Worm (Caenorhabditis elegans) whole organism, L4 larva: ENCODE measurements around the gene Y57G11C.30.
A peak's percentile ranks its signal among the peaks of the same experiment; 100 is the strongest.

Source experiments
- F10B5.3 ChIP-seq: sonication (generic microtip); optimal IDR thresholded peaks from 2 replicates; lab custom pipeline; 2016; ENCODE audit warnings: mild to moderate bottlenecking, missing genetic modification characterization, missing compliant biosample characterization
- T26A8.4 ChIP-seq: fragments of 200-800 bp; sonication (Bioruptor generic); IDR thresholded peaks from 2 replicates; pipeline ENCODE4 v1.3.6; 2022; ENCODE audit warnings: missing genetic modification characterization, missing compliant biosample characterization
- Y105C5A.15 ChIP-seq: fragments of 200-800 bp; sonication (Bioruptor generic); IDR thresholded peaks from 2 replicates; pipeline ENCODE4 v1.3.6; 2022; ENCODE audit warnings: missing genetic modification characterization, missing compliant biosample characterization
- Y75B8A.6 ChIP-seq: fragments of 200-800 bp; sonication (Bioruptor generic); IDR thresholded peaks from 2 replicates; pipeline ENCODE4 v1.3.6; 2022; ENCODE audit warnings: missing genetic modification reagents, missing genetic modification characterization, missing compliant biosample characterization
- ZK337.2 ChIP-seq: fragments of 200-800 bp; sonication (Bioruptor generic); IDR thresholded peaks from 2 replicates; pipeline ENCODE4 v1.3.6; 2022; ENCODE audit warnings: missing genetic modification reagents, missing genetic modification characterization, missing compliant biosample characterization
- ama-1 ChIP-seq: fragments of 150-350 bp; optimal IDR thresholded peaks from 2 replicates; lab custom pipeline; 2014; ENCODE audit warnings: inconsistent platforms, mixed read lengths
- attf-4 ChIP-seq: sonication (generic microtip); optimal IDR thresholded peaks from 3 replicates; lab custom pipeline; 2017; ENCODE audit warnings: missing biosample characterization, missing genetic modification characterization
- daf-12 ChIP-seq: fragments of 150-350 bp; optimal IDR thresholded peaks from 2 replicates; lab custom pipeline; 2014; ENCODE audit warnings: missing biosample characterization, missing genetic modification reagents, missing genetic modification characterization
- dpl-1 ChIP-seq: fragments of 150-350 bp; optimal IDR thresholded peaks from 2 replicates; lab custom pipeline; 2014; ENCODE audit warnings: missing biosample characterization, missing genetic modification reagents, missing genetic modification characterization
- egl-43 ChIP-seq: fragments of 200-800 bp; sonication (Bioruptor generic); IDR thresholded peaks from 2 replicates; pipeline ENCODE4 v1.3.6; 2022; ENCODE audit warnings: missing genetic modification reagents, missing genetic modification characterization, missing compliant biosample characterization
- hif-1 ChIP-seq, 2 experiments: sonication (generic microtip); optimal IDR thresholded peaks; 2 replicates each; lab custom pipeline; 2016 to 2017; ENCODE audit warnings: missing compliant biosample characterization in 2 of 2, missing genetic modification characterization in 2 of 2, missing genetic modification reagents in 2 of 2, missing genotype in 2 of 2, mild to moderate bottlenecking in 1 of 2
- lim-7 ChIP-seq: fragments of 200-800 bp; sonication (Bioruptor generic); IDR thresholded peaks from 2 replicates; pipeline ENCODE4 v1.3.6; 2022; ENCODE audit warnings: missing genetic modification characterization, missing compliant biosample characterization
- lin-38 ChIP-seq: fragments of 200-800 bp; sonication (Bioruptor generic); IDR thresholded peaks from 2 replicates; pipeline ENCODE4 v1.3.6; 2022; ENCODE audit warnings: missing genetic modification reagents, missing genetic modification characterization, missing compliant biosample characterization
- madf-5 ChIP-seq, 2 experiments: fragments of 200-800 bp; sonication (Bioruptor generic); IDR thresholded peaks; 2 replicates each; pipeline ENCODE4 v1.3.6; 2022; ENCODE audit warnings: missing compliant biosample characterization in 2 of 2, missing genetic modification characterization in 2 of 2
- mdt-29 ChIP-seq: fragments of 200-800 bp; sonication (Bioruptor generic); IDR thresholded peaks from 2 replicates; pipeline ENCODE4 v1.3.6; 2022; ENCODE audit warnings: missing genetic modification reagents, missing genetic modification characterization, missing compliant biosample characterization
- mxl-2 ChIP-seq: fragments of 200-800 bp; sonication (Bioruptor generic); conservative IDR thresholded peaks from 2 replicates; pipeline ENCODE4 v1.3.6; 2022; ENCODE audit warnings: missing genetic modification reagents, missing genetic modification characterization, missing compliant biosample characterization
- nhr-25 ChIP-seq: sonication (generic microtip); optimal IDR thresholded peaks from 2 replicates; lab custom pipeline; 2017; ENCODE audit warnings: missing genetic modification characterization, mild to moderate bottlenecking, missing compliant biosample characterization, antibody characterized with exemption, moderate library complexity, borderline replicate concordance; ENCODE audit not compliant: insufficient read depth
- nhr-28 ChIP-seq: fragments of 150-350 bp; optimal IDR thresholded peaks from 2 replicates; lab custom pipeline; 2014; ENCODE audit warnings: missing biosample characterization, missing genetic modification characterization
- set-16 ChIP-seq: fragments of 200-800 bp; sonication (Bioruptor generic); IDR thresholded peaks from 2 replicates; pipeline ENCODE4 v1.3.6; 2022; ENCODE audit warnings: missing genetic modification reagents, missing genetic modification characterization, missing compliant biosample characterization
- skn-1 ChIP-seq: fragments of 150-350 bp; optimal IDR thresholded peaks from 2 replicates; lab custom pipeline; 2014; ENCODE audit warnings: missing biosample characterization, missing genetic modification characterization
- snpc-1.2 ChIP-seq: fragments of 200-800 bp; sonication (Bioruptor generic); IDR thresholded peaks from 2 replicates; pipeline ENCODE4 v1.3.6; 2022; ENCODE audit warnings: missing genetic modification reagents, missing genetic modification characterization, missing compliant biosample characterization
- spr-1 ChIP-seq: sonication (generic microtip); optimal IDR thresholded peaks from 2 replicates; lab custom pipeline; 2016; ENCODE audit warnings: mild to moderate bottlenecking, missing genetic modification characterization, missing compliant biosample characterization
- spr-3 ChIP-seq: fragments of 200-800 bp; sonication (Bioruptor generic); optimal IDR thresholded peaks from 2 replicates; lab custom pipeline; 2018; ENCODE audit warnings: mild to moderate bottlenecking, missing genetic modification characterization, missing compliant biosample characterization
- vab-7 ChIP-seq: fragments of 200-800 bp; sonication (Bioruptor generic); IDR thresholded peaks from 2 replicates; pipeline ENCODE4 v1.3.6; 2022; ENCODE audit warnings: missing genetic modification reagents, missing genetic modification characterization, missing compliant biosample characterization

The Y57G11C.30 gene

DNA sequence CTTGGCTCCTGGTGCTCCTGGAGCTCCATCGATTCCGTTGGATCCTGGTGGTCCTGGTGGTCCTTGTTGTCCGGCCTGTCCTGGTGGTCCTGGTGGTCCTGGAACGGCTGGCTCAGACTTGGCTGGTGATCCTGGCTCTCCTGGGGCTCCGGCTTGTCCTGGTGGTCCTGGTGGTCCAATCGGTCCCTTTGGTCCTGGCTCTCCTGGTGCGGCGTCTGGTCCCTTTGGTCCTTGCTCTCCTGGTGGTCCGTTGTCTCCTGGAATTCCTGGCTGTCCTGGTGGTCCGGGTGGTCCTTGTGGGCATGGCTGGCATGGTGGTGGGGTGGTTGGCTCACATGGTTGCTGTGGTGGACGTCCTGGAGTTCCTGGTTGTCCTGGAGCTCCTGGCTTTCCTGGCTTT lies 47.2 kb downstream of the Y57G11C.30 start:
- TF ChIP-seq Y75B8A.6 (GFP tag; lab: Robert Waterston, UW): no peak
- no peak for TF ChIP-seq ama-1 (lab: Kevin White, UChicago)
- TF ChIP-seq egl-43: no peak
- TF ChIP-seq dpl-1: no peak
- TF ChIP-seq Y105C5A.15: no peak
- TF ChIP-seq vab-7 (GFP tag; lab: Robert Waterston, UW): no peak
- TF ChIP-seq nhr-25: no peak
- TF ChIP-seq mdt-29 (GFP tag; lab: Robert Waterston, UW): no peak
- no peak for TF ChIP-seq F10B5.3 (tag; lab: Kevin White, UChicago)
- TF ChIP-seq attf-4 (tag; lab: Kevin White, UChicago): no peak
- TF ChIP-seq skn-1 (tag; lab: Kevin White, UChicago): no peak
- no peak for TF ChIP-seq daf-12 (tag; lab: Kevin White, UChicago)
- TF ChIP-seq spr-3 (GFP tag; lab: Kevin White, UChicago): no peak
- TF ChIP-seq spr-1 (tag; lab: Kevin White, UChicago): no peak
- no peak for TF ChIP-seq ZK337.2 (GFP tag; lab: Robert Waterston, UW)
- peak; percentile 97 for TF ChIP-seq set-16 (GFP tag; lab: Robert Waterston, UW)
- no peak for TF ChIP-seq nhr-28 (tag; lab: Kevin White, UChicago)
- TF ChIP-seq snpc-1.2 (GFP tag; lab: Robert Waterston, UW): no peak
- no peak for TF ChIP-seq mxl-2 (GFP tag; lab: Robert Waterston, UW)
- TF ChIP-seq madf-5 (GFP tag; IDR thresholded peaks at IDR 0.05; lab: Robert Waterston, UW): 0 out of 4 replicates have a peak, but pooled peaks of 1 of the 2 experiments have one; percentile 63
- peak; percentile 62 for TF ChIP-seq T26A8.4

DNA sequence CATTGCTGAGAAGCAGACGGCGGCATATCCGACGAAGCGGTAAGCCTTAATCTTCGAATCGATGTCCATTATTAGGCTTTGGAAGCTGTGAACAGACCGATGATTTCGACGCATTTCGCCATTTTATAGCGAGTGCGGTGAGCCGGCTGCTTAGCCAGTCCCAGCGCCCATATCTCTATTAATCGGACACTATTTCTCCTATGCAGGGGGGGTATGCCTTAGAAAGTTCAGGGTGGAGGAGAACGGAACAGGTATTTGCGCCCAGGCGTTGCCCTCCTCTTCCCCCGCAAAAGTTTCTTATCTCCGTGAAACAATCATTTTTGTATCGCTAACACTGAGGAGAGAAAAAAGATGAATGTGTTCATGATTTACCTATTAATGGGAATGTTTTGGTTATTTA lies 48.0 kb downstream of the Y57G11C.30 start, which contains the start of gene dpy-4:
Gene dpy-4 (minus strand): TSS at position 101 of the 400 bp plus-strand sequence.
- TF ChIP-seq vab-7 (GFP tag; lab: Robert Waterston, UW) (no peak), lin-38 (GFP tag; lab: Robert Waterston, UW) (no peak), lim-7 (GFP tag; lab: Robert Waterston, UW) (no peak), hif-1 (tag; optimal IDR thresholded peaks at IDR 0.05; lab: Kevin White, UChicago) (no peak), mxl-2 (GFP tag; lab: Robert Waterston, UW) (no peak), Y75B8A.6 (GFP tag; lab: Robert Waterston, UW) (no peak)
